Fruit fly (Drosophila melanogaster): ENCODE results near the gene CG32024.

Gene CG32024

DNA sequence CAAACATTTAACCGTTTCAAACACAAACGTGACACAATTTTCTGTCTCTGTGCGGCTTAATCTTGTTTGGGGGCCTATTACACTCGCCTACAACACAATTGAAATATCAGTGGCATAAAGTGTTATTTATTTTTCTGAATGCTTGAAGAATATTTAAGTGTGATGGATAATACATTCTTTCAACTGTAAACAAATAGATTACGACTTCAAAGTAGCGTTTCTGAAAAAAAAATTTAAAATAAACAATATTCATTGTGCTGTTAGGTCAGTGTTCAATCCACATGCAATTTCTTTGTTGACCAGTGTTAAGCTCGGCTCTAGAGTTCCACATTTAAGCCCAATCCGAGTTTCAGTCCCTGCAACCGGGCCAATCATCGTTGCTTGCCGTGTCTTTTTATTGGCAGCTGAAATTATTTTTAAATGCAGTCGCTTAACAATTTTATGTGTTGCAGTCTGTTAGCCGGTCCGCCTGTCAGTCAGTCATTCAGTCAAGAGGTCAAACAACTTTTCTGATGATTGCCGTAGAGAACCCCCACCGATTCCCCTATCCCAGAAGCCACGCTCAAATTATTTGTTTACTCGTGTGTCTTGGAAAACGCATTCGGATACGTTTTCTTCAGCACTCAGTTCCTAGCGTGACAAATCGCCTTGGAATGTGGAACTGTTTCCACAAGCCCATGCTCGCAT, 34.3 kb upstream of the CG32024 start:
- TF ChIP-seq CG32264 (GFP tag; optimal IDR thresholded peaks at IDR 0.05) (no peak), br (GFP tag; optimal IDR thresholded peaks at IDR 0.05) (no peak), Abd-B (GFP tag; optimal IDR thresholded peaks at IDR 0.05) (no peak), psq (GFP tag; optimal IDR thresholded peaks at IDR 0.05) (no peak), lola (GFP tag; optimal IDR thresholded peaks at IDR 0.05) (no peak), jim (GFP tag; optimal IDR thresholded peaks at IDR 0.05) (no peak), foxo (GFP tag; optimal IDR thresholded peaks at IDR 0.05) (peak in 1 of 2 experiments; percentile 17), GATAd (GFP tag; optimal IDR thresholded peaks at IDR 0.05) (no peak), Rel (GFP tag; optimal IDR thresholded peaks at IDR 0.05) (no peak), Rel (tag; optimal IDR thresholded peaks at IDR 0.05) (no peak), sv (GFP tag; optimal IDR thresholded peaks at IDR 0.05) (no peak), dl (GFP tag; optimal IDR thresholded peaks at IDR 0.05; ENCODE audit: insufficient read depth in 1 of 2, partially characterized antibody in 2 of 2) (no peak), tai (GFP tag; optimal IDR thresholded peaks at IDR 0.05) (no peak), fru (GFP tag; optimal IDR thresholded peaks at IDR 0.05) (peak; percentile 20), Sp1 (GFP tag; optimal IDR thresholded peaks at IDR 0.05) (no peak), pan (optimal IDR thresholded peaks at IDR 0.05) (no peak), brk (GFP tag; optimal IDR thresholded peaks at IDR 0.05) (no peak), woc (GFP tag; optimal IDR thresholded peaks at IDR 0.05) (no peak), N (GFP tag; optimal IDR thresholded peaks at IDR 0.05) (no peak), dmrt93B (GFP tag; optimal IDR thresholded peaks at IDR 0.05) (no peak), rgr (GFP tag; optimal IDR thresholded peaks at IDR 0.05) (peak; percentile 35), Mio (GFP tag; optimal IDR thresholded peaks at IDR 0.05) (no peak), dsf (GFP tag; optimal IDR thresholded peaks at IDR 0.05; ENCODE audit: borderline replicate concordance) (no peak), Jra (GFP tag; optimal IDR thresholded peaks at IDR 0.05) (no peak), Hr78 (GFP tag; optimal IDR thresholded peaks at IDR 0.05) (no peak), HLH106 (tag; optimal IDR thresholded peaks at IDR 0.05) (no peak), Vsx2 (GFP tag; optimal IDR thresholded peaks at IDR 0.05; ENCODE audit: partially characterized antibody) (no peak), h (GFP tag; optimal IDR thresholded peaks at IDR 0.05) (peak; percentile 30), usp (GFP tag; optimal IDR thresholded peaks at IDR 0.05) (no peak), ey (GFP tag; optimal IDR thresholded peaks at IDR 0.05) (peak; percentile 10), OdsH (GFP tag; optimal IDR thresholded peaks at IDR 0.05) (no peak), Dfd (GFP tag; optimal IDR thresholded peaks at IDR 0.05) (no peak), CG9705 (GFP tag; optimal IDR thresholded peaks at IDR 0.05) (no peak), CrebA (GFP tag; optimal IDR thresholded peaks at IDR 0.05; ENCODE audit: borderline replicate concordance) (no peak), Myc (optimal IDR thresholded peaks at IDR 0.05) (no peak)

DNA sequence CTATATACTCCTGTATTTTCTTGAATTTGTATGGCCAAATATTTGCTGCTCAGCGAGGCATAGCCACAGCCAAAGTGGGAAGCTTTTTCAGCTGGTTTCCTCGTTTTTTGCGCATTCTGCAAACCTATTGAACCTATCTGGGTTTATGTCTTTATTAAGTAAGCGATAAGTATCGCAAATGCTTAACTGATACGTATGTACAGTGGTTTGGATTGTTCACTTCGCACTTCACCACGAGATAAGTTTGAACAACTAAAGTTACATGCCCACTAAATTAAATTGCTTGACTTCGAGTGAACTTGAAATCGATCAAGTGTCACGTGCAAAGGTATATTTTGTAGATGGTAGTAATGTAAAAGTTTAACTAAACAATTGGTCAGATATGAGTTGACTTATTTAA, 33.7 kb upstream of the CG32024 start:
- TF ChIP-seq jim (GFP tag; optimal IDR thresholded peaks at IDR 0.05) (no peak), Abd-B (GFP tag; optimal IDR thresholded peaks at IDR 0.05) (no peak), dsf (GFP tag; optimal IDR thresholded peaks at IDR 0.05; ENCODE audit: borderline replicate concordance) (no peak), GATAd (GFP tag; optimal IDR thresholded peaks at IDR 0.05) (no peak), Dfd (GFP tag; optimal IDR thresholded peaks at IDR 0.05) (no peak), tai (GFP tag; optimal IDR thresholded peaks at IDR 0.05) (no peak), foxo (GFP tag; optimal IDR thresholded peaks at IDR 0.05) (no peak), Hnf4 (GFP tag; optimal IDR thresholded peaks at IDR 0.05) (no peak), Jra (GFP tag; optimal IDR thresholded peaks at IDR 0.05) (no peak), dl (GFP tag; optimal IDR thresholded peaks at IDR 0.05; ENCODE audit: insufficient read depth in 1 of 2, partially characterized antibody in 2 of 2) (no peak), Hr78 (GFP tag; optimal IDR thresholded peaks at IDR 0.05) (no peak), CG9705 (GFP tag; optimal IDR thresholded peaks at IDR 0.05) (no peak), Dif (GFP tag; optimal IDR thresholded peaks at IDR 0.05; ENCODE audit: partially characterized antibody) (no peak), fru (GFP tag; optimal IDR thresholded peaks at IDR 0.05) (no peak), pan (optimal IDR thresholded peaks at IDR 0.05) (no peak)
